Fruit fly (Drosophila melanogaster): ENCODE measurements around the gene mRpL22.

DNA sequence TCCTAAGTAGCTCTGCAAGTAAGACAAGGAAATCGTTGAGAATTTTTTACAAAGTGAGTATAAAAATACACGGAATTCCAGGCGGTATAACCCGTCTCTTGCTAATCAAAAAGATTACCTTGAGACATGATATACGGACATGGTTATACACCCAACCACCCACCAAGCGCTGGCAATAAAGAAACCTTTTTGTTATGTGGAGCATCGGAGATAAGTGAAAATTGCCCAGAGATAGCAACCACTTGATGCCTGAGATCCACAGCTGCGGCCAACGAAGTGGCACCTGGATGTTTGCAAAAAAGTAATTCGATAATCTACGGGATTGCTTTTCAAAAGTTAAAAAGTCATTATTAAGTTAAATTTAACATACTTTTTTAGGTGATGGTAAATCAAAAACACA lies 37.8 kb upstream of the mRpL22 start:
- TF ChIP-seq CG8944 (GFP tag; optimal IDR thresholded peaks at IDR 0.05): no peak
- TF ChIP-seq tgo (GFP tag; IDR thresholded peaks at IDR 0.05): no peak
- TF ChIP-seq lola (GFP tag; optimal IDR thresholded peaks at IDR 0.05): no peak
- TF ChIP-seq dysf (GFP tag; IDR thresholded peaks at IDR 0.05): no peak
- TF ChIP-seq ems (GFP tag; optimal IDR thresholded peaks at IDR 0.05): no peak
- TF ChIP-seq tio (GFP tag; optimal IDR thresholded peaks at IDR 0.05): no peak
- TF ChIP-seq sim (GFP tag; IDR thresholded peaks at IDR 0.05): no peak
- TF ChIP-seq prd (optimal IDR thresholded peaks at IDR 0.05): no peak
- TF ChIP-seq prd (GFP tag; IDR thresholded peaks at IDR 0.05): no peak
- no peak for TF ChIP-seq dmrt99B (tag; optimal IDR thresholded peaks at IDR 0.05)
- no peak for TF ChIP-seq CG12299 (tag; optimal IDR thresholded peaks at IDR 0.05)
- TF ChIP-seq Hr3 (GFP tag; optimal IDR thresholded peaks at IDR 0.05): no peak

Data from whole organism, embryonic.